Worm (Caenorhabditis elegans) whole organism, L3 larva: ENCODE results near the gene F35H10.5.

ENCODE experiments used
- fkh-10 ChIP-seq: sonication (generic microtip); optimal IDR thresholded peaks from 2 replicates; lab custom pipeline; 2017; ENCODE audit warnings: missing biosample characterization, missing genetic modification reagents, missing genetic modification characterization
- zag-1 ChIP-seq: fragments of 150-350 bp; optimal IDR thresholded peaks from 2 replicates; lab custom pipeline; 2014; ENCODE audit warnings: missing biosample characterization, missing genetic modification characterization

- no peak for TF ChIP-seq fkh-10 (GFP tag; lab: Kevin White, UChicago)
- TF ChIP-seq zag-1: no peak
Observed at ce11 chrIV:8301925-8302324, 1.4 kb downstream of the F35H10.5 start.
